Worm (Caenorhabditis elegans) whole organism, late embryonic: ENCODE data around the gene F31A3.3.

ENCODE experiments used
- C08G9.2 ChIP-seq: sonication (generic microtip); optimal IDR thresholded peaks from 2 replicates; lab custom pipeline; 2016; ENCODE audit warnings: mild to moderate bottlenecking, missing genetic modification characterization, moderate library complexity, missing compliant biosample characterization
- ceh-31 ChIP-seq: sonication (generic microtip); optimal IDR thresholded peaks from 2 replicates; lab custom pipeline; 2016; ENCODE audit warnings: missing genetic modification characterization, missing compliant biosample characterization
- fkh-10 ChIP-seq: fragments of 150-350 bp; optimal IDR thresholded peaks from 2 replicates; lab custom pipeline; 2014; ENCODE audit warnings: missing biosample characterization, missing genetic modification reagents, missing genetic modification characterization
- hlh-13 ChIP-seq: fragments of 200-800 bp; sonication (Bioruptor generic); optimal IDR thresholded peaks from 2 replicates; lab custom pipeline; 2018; ENCODE audit warnings: mild to moderate bottlenecking, missing genetic modification characterization, missing compliant biosample characterization
- npax-4 ChIP-seq: sonication (generic microtip); optimal IDR thresholded peaks from 2 replicates; lab custom pipeline; 2016; ENCODE audit warnings: missing genetic modification characterization, missing compliant biosample characterization
- pha-4 ChIP-seq: fragments of 150-350 bp; optimal IDR thresholded peaks from 2 replicates; lab custom pipeline; 2018; ENCODE audit warnings: missing biosample characterization, missing genetic modification reagents, missing genetic modification characterization
- pqm-1 ChIP-seq: sonication (generic microtip); optimal IDR thresholded peaks from 2 replicates; lab custom pipeline; 2016; ENCODE audit warnings: missing genetic modification characterization, missing compliant biosample characterization
- sdc-2 ChIP-seq: sonication (generic microtip); optimal IDR thresholded peaks from 2 replicates; lab custom pipeline; 2016; ENCODE audit warnings: missing genotype, missing genetic modification characterization, missing compliant biosample characterization
- unc-3 ChIP-seq, 2 experiments: fragments of 200-800 bp in 1 of 2; sonication (Bioruptor generic) in 1 of 2; sonication (generic microtip) in 1 of 2; conservative IDR thresholded peaks in 1 of 2; optimal IDR thresholded peaks in 1 of 2; 2 replicates each; pipeline versions ENCODE4 v1.3.6 to Lab custom; 2016 to 2022; ENCODE audit warnings: missing compliant biosample characterization in 2 of 2, missing genetic modification characterization in 2 of 2, missing genetic modification reagents in 1 of 2
- unc-55 ChIP-seq: sonication (generic microtip); optimal IDR thresholded peaks from 2 replicates; lab custom pipeline; 2017; ENCODE audit warnings: missing biosample characterization, missing genetic modification reagents, missing genetic modification characterization
- zip-5 ChIP-seq: sonication (generic microtip); optimal IDR thresholded peaks from 2 replicates; lab custom pipeline; 2016; ENCODE audit warnings: missing genetic modification characterization, missing compliant biosample characterization

DNA sequence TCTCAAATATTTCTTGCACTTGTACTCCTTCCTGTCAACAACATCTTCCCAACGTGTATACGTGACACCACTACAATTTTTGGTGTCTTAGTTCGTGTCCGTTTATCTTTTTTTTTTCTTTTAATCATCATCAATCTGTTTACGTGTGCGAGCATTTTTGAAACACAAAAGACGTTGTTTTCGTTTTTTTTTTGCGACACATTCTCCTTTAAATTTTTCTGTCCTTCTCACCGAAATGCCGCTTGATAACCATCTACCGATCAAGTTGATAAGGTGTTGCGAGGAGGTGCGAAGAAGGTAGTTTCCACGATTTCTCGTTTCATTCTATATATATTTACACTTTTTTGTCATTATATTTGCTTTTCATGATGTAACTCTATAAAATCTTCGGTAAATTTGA, 23.3 kb downstream of the F31A3.3 start:
- TF ChIP-seq pqm-1 (tag; lab: Kevin White, UChicago) (no peak), hlh-13 (GFP tag; lab: Kevin White, UChicago) (no peak), zip-5 (tag; lab: Kevin White, UChicago) (no peak), pha-4 (tag; lab: Kevin White, UChicago) (no peak), C08G9.2 (tag; lab: Kevin White, UChicago) (no peak), unc-55 (GFP tag; lab: Kevin White, UChicago) (no peak), unc-3 (GFP tag; conservative IDR thresholded peaks at IDR 0.05; lab: Robert Waterston, UW) (no peak), unc-3 (tag; optimal IDR thresholded peaks at IDR 0.05; lab: Kevin White, UChicago) (no peak), npax-4 (tag; lab: Kevin White, UChicago) (no peak), sdc-2 (tag; lab: Kevin White, UChicago) (no peak), ceh-31 (tag; lab: Kevin White, UChicago) (no peak), fkh-10 (no peak)
